Worm (Caenorhabditis elegans) whole organism, late embryonic: Measurements from ENCODE around the gene piki-1.

Source experiments
- C08G9.2 ChIP-seq: sonication (generic microtip); optimal IDR thresholded peaks from 2 replicates; lab custom pipeline; 2016; ENCODE audit warnings: mild to moderate bottlenecking, missing genetic modification characterization, moderate library complexity, missing compliant biosample characterization
- C38D4.7 ChIP-seq: fragments of 200-800 bp; sonication (Bioruptor generic); optimal IDR thresholded peaks from 2 replicates; lab custom pipeline; 2018; ENCODE audit warnings: mild to moderate bottlenecking, missing genetic modification characterization, moderate library complexity, missing compliant biosample characterization
- F13H6.1 ChIP-seq: sonication (generic microtip); optimal IDR thresholded peaks from 2 replicates; lab custom pipeline; 2016; ENCODE audit warnings: missing genetic modification characterization, missing compliant biosample characterization
- K02D7.2 ChIP-seq: sonication (generic microtip); optimal IDR thresholded peaks from 2 replicates; lab custom pipeline; 2017; ENCODE audit warnings: mild to moderate bottlenecking, missing genetic modification characterization, missing compliant biosample characterization
- K09A11.1 ChIP-seq: sonication (generic microtip); optimal IDR thresholded peaks from 2 replicates; lab custom pipeline; 2017; ENCODE audit warnings: antibody characterized with exemption, mild to moderate bottlenecking, missing genetic modification characterization, missing compliant biosample characterization; ENCODE audit not compliant: insufficient read depth
- T23F11.4 ChIP-seq: fragments of 200-800 bp; sonication (Bioruptor generic); optimal IDR thresholded peaks from 2 replicates; lab custom pipeline; 2018; ENCODE audit warnings: mild to moderate bottlenecking, missing genetic modification characterization, missing compliant biosample characterization
- Y22D7AL.16 ChIP-seq: sonication (generic microtip); optimal IDR thresholded peaks from 2 replicates; lab custom pipeline; 2016; ENCODE audit warnings: missing genetic modification characterization, missing compliant biosample characterization
- ahr-1 ChIP-seq: sonication (generic microtip); optimal IDR thresholded peaks from 2 replicates; lab custom pipeline; 2016; ENCODE audit warnings: missing genetic modification characterization, missing compliant biosample characterization
- ama-1 ChIP-seq: fragments of 150-350 bp; optimal IDR thresholded peaks from 2 replicates; lab custom pipeline; 2014
- ceh-14 ChIP-seq: sonication (generic microtip); optimal IDR thresholded peaks from 2 replicates; lab custom pipeline; 2016; ENCODE audit warnings: missing genotype, missing genetic modification characterization, missing compliant biosample characterization
- ceh-18 ChIP-seq: sonication (generic microtip); optimal IDR thresholded peaks from 2 replicates; lab custom pipeline; 2016; ENCODE audit warnings: missing genetic modification characterization, missing compliant biosample characterization
- ceh-19 ChIP-seq: fragments of 200-800 bp; sonication (Bioruptor generic); optimal IDR thresholded peaks from 2 replicates; lab custom pipeline; 2018; ENCODE audit warnings: mild to moderate bottlenecking, missing genetic modification characterization, missing compliant biosample characterization
- ceh-2 ChIP-seq: sonication (generic microtip); optimal IDR thresholded peaks from 2 replicates; lab custom pipeline; 2016; ENCODE audit warnings: missing genotype, missing genetic modification characterization, missing compliant biosample characterization
- ceh-22 ChIP-seq: sonication (generic microtip); optimal IDR thresholded peaks from 2 replicates; lab custom pipeline; 2017; ENCODE audit warnings: missing biosample characterization, missing genetic modification characterization
- ceh-24 ChIP-seq: sonication (generic microtip); optimal IDR thresholded peaks from 2 replicates; lab custom pipeline; 2016; ENCODE audit warnings: mild to moderate bottlenecking, missing genetic modification characterization, missing compliant biosample characterization
- ceh-31 ChIP-seq: sonication (generic microtip); optimal IDR thresholded peaks from 2 replicates; lab custom pipeline; 2016; ENCODE audit warnings: missing genetic modification characterization, missing compliant biosample characterization
- ceh-34 ChIP-seq: sonication (generic microtip); optimal IDR thresholded peaks from 2 replicates; lab custom pipeline; 2016; ENCODE audit warnings: mild to moderate bottlenecking, missing genetic modification characterization, missing compliant biosample characterization
- ceh-45 ChIP-seq: fragments of 200-800 bp; sonication (Bioruptor generic); IDR thresholded peaks from 2 replicates; pipeline ENCODE4 v1.3.6; 2022; ENCODE audit warnings: missing genetic modification reagents, missing genetic modification characterization, missing compliant biosample characterization
- ceh-48 ChIP-seq: sonication (generic microtip); optimal IDR thresholded peaks from 2 replicates; lab custom pipeline; 2016; ENCODE audit warnings: missing genetic modification characterization, inconsistent platforms, missing compliant biosample characterization
- dve-1 ChIP-seq: sonication (generic microtip); optimal IDR thresholded peaks from 2 replicates; lab custom pipeline; 2017; ENCODE audit warnings: antibody characterized with exemption, mild to moderate bottlenecking, missing genetic modification characterization, missing compliant biosample characterization
- ets-4 ChIP-seq: sonication (generic microtip); optimal IDR thresholded peaks from 2 replicates; lab custom pipeline; 2016; ENCODE audit warnings: missing genetic modification characterization, missing compliant biosample characterization
- eyg-1 ChIP-seq: sonication (generic microtip); optimal IDR thresholded peaks from 2 replicates; lab custom pipeline; 2016; ENCODE audit warnings: missing genotype, missing genetic modification characterization, missing compliant biosample characterization
- fkh-10 ChIP-seq: fragments of 150-350 bp; optimal IDR thresholded peaks from 2 replicates; lab custom pipeline; 2014; ENCODE audit warnings: missing biosample characterization, missing genetic modification reagents, missing genetic modification characterization
- hlh-13 ChIP-seq: fragments of 200-800 bp; sonication (Bioruptor generic); optimal IDR thresholded peaks from 2 replicates; lab custom pipeline; 2018; ENCODE audit warnings: mild to moderate bottlenecking, missing genetic modification characterization, missing compliant biosample characterization
- hlh-30 ChIP-seq: sonication (generic microtip); optimal IDR thresholded peaks from 2 replicates; lab custom pipeline; 2017; ENCODE audit warnings: antibody characterized with exemption, missing genetic modification characterization, missing compliant biosample characterization; ENCODE audit not compliant: insufficient read depth
- hlh-6 ChIP-seq: sonication (generic microtip); optimal IDR thresholded peaks from 2 replicates; lab custom pipeline; 2016; ENCODE audit warnings: missing genotype, missing genetic modification characterization, missing compliant biosample characterization
- hlh-8 ChIP-seq: sonication (generic microtip); optimal IDR thresholded peaks from 2 replicates; lab custom pipeline; 2016; ENCODE audit warnings: missing genotype, missing genetic modification characterization, missing compliant biosample characterization
- lim-6 ChIP-seq: sonication (generic microtip); optimal IDR thresholded peaks from 2 replicates; lab custom pipeline; 2016; ENCODE audit warnings: missing genetic modification characterization, missing compliant biosample characterization
- lin-11 ChIP-seq: fragments of 200-800 bp; sonication (Bioruptor generic); optimal IDR thresholded peaks from 2 replicates; lab custom pipeline; 2018; ENCODE audit warnings: mild to moderate bottlenecking, missing genetic modification characterization, missing compliant biosample characterization
- nfya-1 ChIP-seq: sonication (generic microtip); optimal IDR thresholded peaks from 2 replicates; lab custom pipeline; 2017; ENCODE audit warnings: missing genetic modification characterization, mild to moderate bottlenecking, missing compliant biosample characterization, antibody characterized with exemption, moderate library complexity
- nhr-232 ChIP-seq: sonication (generic microtip); optimal IDR thresholded peaks from 2 replicates; lab custom pipeline; 2016; ENCODE audit warnings: missing genetic modification characterization, missing compliant biosample characterization
- npax-4 ChIP-seq: sonication (generic microtip); optimal IDR thresholded peaks from 2 replicates; lab custom pipeline; 2016; ENCODE audit warnings: missing genetic modification characterization, missing compliant biosample characterization
- odd-2 ChIP-seq: sonication (generic microtip); optimal IDR thresholded peaks from 2 replicates; lab custom pipeline; 2017; ENCODE audit warnings: antibody characterized with exemption, mild to moderate bottlenecking, missing genetic modification characterization, missing compliant biosample characterization
- pag-3 ChIP-seq: sonication (generic microtip); optimal IDR thresholded peaks from 2 replicates; lab custom pipeline; 2016; ENCODE audit warnings: missing compliant biosample characterization, missing genetic modification characterization, borderline replicate concordance
- pat-9 ChIP-seq: fragments of 200-800 bp; sonication (Bioruptor generic); optimal IDR thresholded peaks from 2 replicates; lab custom pipeline; 2018; ENCODE audit warnings: mild to moderate bottlenecking, missing genetic modification characterization, moderate library complexity, missing compliant biosample characterization
- pha-2 ChIP-seq: sonication (generic microtip); optimal IDR thresholded peaks from 2 replicates; lab custom pipeline; 2017; ENCODE audit warnings: mild to moderate bottlenecking, missing genetic modification characterization, missing compliant biosample characterization
- pqm-1 ChIP-seq: sonication (generic microtip); optimal IDR thresholded peaks from 2 replicates; lab custom pipeline; 2016; ENCODE audit warnings: missing genetic modification characterization, missing compliant biosample characterization
- pros-1 ChIP-seq: fragments of 150-350 bp; optimal IDR thresholded peaks from 2 replicates; lab custom pipeline; 2014; ENCODE audit warnings: missing biosample characterization, missing genetic modification reagents, missing genetic modification characterization
- rnt-1 ChIP-seq: sonication (generic microtip); optimal IDR thresholded peaks from 2 replicates; lab custom pipeline; 2016; ENCODE audit warnings: missing genetic modification characterization, missing compliant biosample characterization
- sdc-2 ChIP-seq: sonication (generic microtip); optimal IDR thresholded peaks from 2 replicates; lab custom pipeline; 2016; ENCODE audit warnings: missing genotype, missing genetic modification characterization, missing compliant biosample characterization
- sox-4 ChIP-seq: sonication (generic microtip); optimal IDR thresholded peaks from 2 replicates; lab custom pipeline; 2017; ENCODE audit warnings: mild to moderate bottlenecking, missing genetic modification characterization, inconsistent platforms, missing compliant biosample characterization
- tbx-2 ChIP-seq: sonication (generic microtip); optimal IDR thresholded peaks from 2 replicates; lab custom pipeline; 2016; ENCODE audit warnings: missing genetic modification characterization, missing compliant biosample characterization
- ttx-3 ChIP-seq: sonication (generic microtip); optimal IDR thresholded peaks from 2 replicates; lab custom pipeline; 2016; ENCODE audit warnings: missing genetic modification reagents, missing genetic modification characterization, missing compliant biosample characterization
- unc-55 ChIP-seq: sonication (generic microtip); optimal IDR thresholded peaks from 2 replicates; lab custom pipeline; 2017; ENCODE audit warnings: missing biosample characterization, missing genetic modification reagents, missing genetic modification characterization
- unc-86 ChIP-seq: sonication (generic microtip); optimal IDR thresholded peaks from 2 replicates; lab custom pipeline; 2016; ENCODE audit warnings: missing genetic modification characterization, missing compliant biosample characterization
- zip-5 ChIP-seq: sonication (generic microtip); optimal IDR thresholded peaks from 2 replicates; lab custom pipeline; 2016; ENCODE audit warnings: missing genetic modification characterization, missing compliant biosample characterization
- ztf-16 ChIP-seq: sonication (generic microtip); optimal IDR thresholded peaks from 2 replicates; lab custom pipeline; 2017; ENCODE audit warnings: missing genetic modification characterization, missing compliant biosample characterization

The piki-1 gene

ce11 chrX:15246182-15246581 lies at the start of gene piki-1:
Gene piki-1, minus strand, starts transcription at chrX:15246399.
- TF ChIP-seq hlh-6 (no peak), lin-11 (tag; lab: Kevin White, UChicago) (no peak), odd-2 (no peak), rnt-1 (tag; lab: Kevin White, UChicago) (no peak), C08G9.2 (no peak), F13H6.1 (tag; lab: Kevin White, UChicago) (no peak), hlh-8 (tag; lab: Kevin White, UChicago) (no peak), ceh-19 (GFP tag; lab: Kevin White, UChicago) (no peak), pha-2 (tag; lab: Kevin White, UChicago) (no peak), pros-1 (tag; lab: Kevin White, UChicago) (no peak), hlh-13 (GFP tag; lab: Kevin White, UChicago) (no peak), eyg-1 (tag; lab: Kevin White, UChicago) (no peak), pag-3 (tag; lab: Kevin White, UChicago) (no peak), ttx-3 (tag; lab: Kevin White, UChicago) (no peak), sox-4 (tag; lab: Kevin White, UChicago) (no peak)
- TF ChIP-seq, all 69 proteins: peak for 0

ce11 chrX:15285554-15285953 lies 39.4 kb upstream of the piki-1 start:
- TF ChIP-seq ceh-48 (tag; lab: Kevin White, UChicago) (no peak), ceh-45 (GFP tag; lab: Robert Waterston, UW) (no peak), odd-2 (no peak), K09A11.1 (tag; lab: Kevin White, UChicago) (no peak), ahr-1 (no peak), nfya-1 (no peak), ets-4 (no peak), fkh-10 (GFP tag; lab: Kevin White, UChicago) (no peak), ceh-14 (no peak), zip-5 (tag; lab: Kevin White, UChicago) (no peak), pag-3 (tag; lab: Kevin White, UChicago) (no peak), ceh-22 (tag; lab: Kevin White, UChicago) (no peak), pqm-1 (tag; lab: Kevin White, UChicago) (no peak), sdc-2 (no peak), hlh-6 (no peak), ceh-19 (GFP tag; lab: Kevin White, UChicago) (no peak)

DNA sequence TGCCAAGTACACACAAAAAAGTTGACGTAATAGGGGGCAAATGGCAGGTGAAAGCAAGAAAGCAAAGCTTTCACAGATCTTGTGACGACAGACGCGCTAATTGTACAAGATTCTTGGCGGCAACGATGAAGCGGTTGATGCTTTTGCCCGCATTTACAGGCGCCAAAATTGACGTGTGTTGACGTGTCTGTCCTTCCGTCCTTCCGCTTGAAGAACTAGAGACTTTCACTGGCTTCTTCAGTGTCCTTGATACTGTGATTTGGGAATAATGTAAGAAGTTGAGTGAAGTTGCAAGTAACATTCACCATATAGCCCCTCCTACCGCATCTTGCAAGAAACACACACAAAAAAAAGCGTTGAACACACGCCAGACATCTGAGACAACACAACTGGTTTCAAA lies 37.5 kb upstream of the piki-1 start, which contains the start of gene jud-4:
Gene jud-4, plus strand, starts transcription at position 376 of the 400 bp plus-strand sequence.
- TF ChIP-seq C38D4.7 = no peak
- no peak for TF ChIP-seq sox-4 (tag; lab: Kevin White, UChicago)
- no peak for TF ChIP-seq ceh-18 (tag; lab: Kevin White, UChicago)
- TF ChIP-seq odd-2 = no peak
- TF ChIP-seq lin-11 (tag; lab: Kevin White, UChicago) = no peak
- no peak for TF ChIP-seq hlh-6
- no peak for TF ChIP-seq ceh-45 (GFP tag; lab: Robert Waterston, UW)
- TF ChIP-seq K02D7.2 = no peak
- TF ChIP-seq pag-3 (tag; lab: Kevin White, UChicago) = no peak
- no peak for TF ChIP-seq npax-4 (tag; lab: Kevin White, UChicago)
- TF ChIP-seq hlh-8 (tag; lab: Kevin White, UChicago) = no peak
- TF ChIP-seq ets-4 = no peak
- TF ChIP-seq pqm-1 (tag; lab: Kevin White, UChicago) = no peak
- no peak for TF ChIP-seq Y22D7AL.16 (tag; lab: Kevin White, UChicago)
- no peak for TF ChIP-seq ama-1 (lab: Kevin White, UChicago)
- no peak for TF ChIP-seq ceh-24 (tag; lab: Kevin White, UChicago)
- TF ChIP-seq ceh-14 = no peak
- no peak for TF ChIP-seq unc-86 (tag; lab: Kevin White, UChicago)
- no peak for TF ChIP-seq pat-9 (tag; lab: Kevin White, UChicago)

- TF ChIP-seq tbx-2 (peak; percentile 51), ceh-34 (peak; percentile 15), ceh-2 (tag; lab: Kevin White, UChicago) (peak; percentile 8), hlh-30 (tag; lab: Kevin White, UChicago) (no peak), ztf-16 (tag; lab: Kevin White, UChicago) (no peak), nhr-232 (tag; lab: Kevin White, UChicago) (no peak), hlh-8 (tag; lab: Kevin White, UChicago) (no peak), dve-1 (tag; lab: Kevin White, UChicago) (no peak), Y22D7AL.16 (tag; lab: Kevin White, UChicago) (no peak), nfya-1 (peak; percentile 12), lim-6 (no peak), ceh-19 (GFP tag; lab: Kevin White, UChicago) (no peak), unc-55 (GFP tag; lab: Kevin White, UChicago) (no peak), ceh-18 (tag; lab: Kevin White, UChicago) (peak; percentile 8), C08G9.2 (no peak), npax-4 (tag; lab: Kevin White, UChicago) (no peak), T23F11.4 (GFP tag; lab: Kevin White, UChicago) (no peak), ceh-31 (tag; lab: Kevin White, UChicago) (peak; percentile 26)
Measured at ce11 chrX:15281248-15281647, 35.0 kb upstream of the piki-1 start.
